Fruit fly (Drosophila melanogaster): Measurements from ENCODE around the gene CG14736.

Gene CG14736

DNA sequence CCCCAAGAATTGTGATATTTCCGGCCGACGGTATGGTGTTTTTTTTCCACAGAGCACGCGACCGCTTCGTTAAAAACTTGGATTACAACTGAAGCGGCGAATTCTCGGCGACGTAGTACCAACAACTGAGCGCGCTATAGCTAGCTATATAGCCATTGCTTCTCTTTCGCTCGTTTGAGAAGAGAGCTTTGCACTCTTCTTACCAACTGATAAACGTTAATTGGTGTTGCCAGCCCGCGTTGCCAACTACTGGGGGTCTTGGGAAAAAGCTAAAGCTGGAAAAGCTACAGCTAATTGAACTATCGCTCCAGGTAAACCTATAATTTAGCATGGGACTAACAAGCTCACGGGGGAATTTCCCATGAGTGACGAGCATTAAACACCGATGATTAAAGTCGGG lies 50.2 kb downstream of the CG14736 start, which contains the start of gene ATP8B (continued):
- TF ChIP-seq Pdp1 (GFP tag; optimal IDR thresholded peaks at IDR 0.05): no peak
- no peak for TF ChIP-seq ssp (GFP tag; IDR thresholded peaks at IDR 0.05)
- no peak for TF ChIP-seq dmrt99B (tag; optimal IDR thresholded peaks at IDR 0.05)
- peak; percentile 70 for TF ChIP-seq Jarid2 (GFP tag; optimal IDR thresholded peaks at IDR 0.05)
- no peak for TF ChIP-seq bsh (GFP tag; optimal IDR thresholded peaks at IDR 0.05)
- no peak for TF ChIP-seq CG1233 (GFP tag; optimal IDR thresholded peaks at IDR 0.05)
- TF ChIP-seq CG18599 (GFP tag; optimal IDR thresholded peaks at IDR 0.05): no peak
- no peak for TF ChIP-seq Sox102F (GFP tag; optimal IDR thresholded peaks at IDR 0.05)
- TF ChIP-seq CG8089 (GFP tag; optimal IDR thresholded peaks at IDR 0.05): no peak
- TF ChIP-seq Mes4 (GFP tag; optimal IDR thresholded peaks at IDR 0.05): no peak
- no peak for TF ChIP-seq jumu (GFP tag; optimal IDR thresholded peaks at IDR 0.05)
- no peak for TF ChIP-seq CG9727 (GFP tag; optimal IDR thresholded peaks at IDR 0.05)
- peak; percentile 56 to 69 for TF ChIP-seq Trl (optimal IDR thresholded peaks at IDR 0.05)
- TF ChIP-seq Trl (GFP tag; optimal IDR thresholded peaks at IDR 0.05): no peak
- TF ChIP-seq BEAF-32 (GFP tag; optimal IDR thresholded peaks at IDR 0.05): peak; percentile 13
- no peak for TF ChIP-seq dmrt11E (tag; optimal IDR thresholded peaks at IDR 0.05)
- peak; percentile 50 for TF ChIP-seq CG13287 (GFP tag; IDR thresholded peaks at IDR 0.05; ENCODE audit: partially characterized antibody)
- TF ChIP-seq CG12942 (GFP tag; optimal IDR thresholded peaks at IDR 0.05): no peak
- TF ChIP-seq nmo (GFP tag; optimal IDR thresholded peaks at IDR 0.05): no peak
- no peak for TF ChIP-seq al (GFP tag; IDR thresholded peaks at IDR 0.05)
- no peak for TF ChIP-seq Ets97D (GFP tag; optimal IDR thresholded peaks at IDR 0.05)
- TF ChIP-seq Doc2 (GFP tag; IDR thresholded peaks at IDR 0.05): no peak
- no peak for TF ChIP-seq CG8388 (GFP tag; optimal IDR thresholded peaks at IDR 0.05)
- no peak for TF ChIP-seq gcm (GFP tag; optimal IDR thresholded peaks at IDR 0.05)
- no peak for TF ChIP-seq ato (GFP tag; IDR thresholded peaks at IDR 0.05; ENCODE audit: partially characterized antibody)
- TF ChIP-seq Doc3 (GFP tag; IDR thresholded peaks at IDR 0.05; ENCODE audit: partially characterized antibody): no peak
- no peak for TF ChIP-seq sob (GFP tag; IDR thresholded peaks at IDR 0.05)
- no peak for TF ChIP-seq CG33213 (GFP tag; optimal IDR thresholded peaks at IDR 0.05)
- TF ChIP-seq pho (GFP tag; optimal IDR thresholded peaks at IDR 0.05): no peak
